Fruit fly (Drosophila melanogaster) whole organism, adult: Measurements from ENCODE around the gene Cyp28c1.

Source experiments
- CG11617 ChIP-seq: fragments of 200-800 bp; sonication (Bioruptor generic); optimal IDR thresholded peaks from 2 replicates; lab custom pipeline; 2017; ENCODE audit warnings: mild to moderate bottlenecking, missing biosample characterization, missing genetic modification reagents, missing genetic modification characterization
- CG12768 ChIP-seq: fragments of 200-800 bp; sonication (Bioruptor generic); optimal IDR thresholded peaks from 2 replicates; lab custom pipeline; 2017; ENCODE audit warnings: missing biosample characterization, missing genetic modification characterization, mild to moderate bottlenecking, moderate library complexity, missing genetic modification reagents
- CG14711 ChIP-seq: fragments of 200-800 bp; sonication (Bioruptor generic); optimal IDR thresholded peaks from 2 replicates; lab custom pipeline; 2018; ENCODE audit warnings: missing biosample characterization, mild to moderate bottlenecking, missing genetic modification characterization, moderate library complexity
- CG1620 ChIP-seq: fragments of 200-800 bp; sonication (Bioruptor generic); optimal IDR thresholded peaks from 2 replicates; lab custom pipeline; 2016; ENCODE audit warnings: missing biosample characterization, missing genetic modification characterization
- CG33017 ChIP-seq: fragments of 200-800 bp; sonication (Bioruptor generic); optimal IDR thresholded peaks from 2 replicates; lab custom pipeline; 2018; ENCODE audit warnings: missing biosample characterization, mild to moderate bottlenecking, missing genetic modification characterization, moderate library complexity
- CG5204 ChIP-seq: fragments of 200-800 bp; sonication (Bioruptor generic); optimal IDR thresholded peaks from 2 replicates; lab custom pipeline; 2016; ENCODE audit warnings: missing biosample characterization, missing genetic modification characterization
- CG7045 ChIP-seq: fragments of 200-800 bp; sonication (Bioruptor generic); optimal IDR thresholded peaks from 2 replicates; lab custom pipeline; 2017; ENCODE audit warnings: missing biosample characterization, mild to moderate bottlenecking, missing genetic modification characterization
- CG7101 ChIP-seq: fragments of 200-800 bp; sonication (Bioruptor generic); optimal IDR thresholded peaks from 2 replicates; lab custom pipeline; 2018; ENCODE audit warnings: missing biosample characterization, mild to moderate bottlenecking, missing genetic modification characterization, moderate library complexity
- Clk ChIP-seq: fragments of 200-800 bp; sonication (Bioruptor generic); optimal IDR thresholded peaks from 2 replicates; lab custom pipeline; 2017; ENCODE audit warnings: missing biosample characterization, missing genetic modification characterization
- Crg-1 ChIP-seq: fragments of 200-800 bp; sonication (Bioruptor generic); optimal IDR thresholded peaks from 2 replicates; lab custom pipeline; 2016; ENCODE audit warnings: missing biosample characterization, missing genetic modification characterization
- Hr96 ChIP-seq: fragments of 200-800 bp; sonication (Bioruptor generic); optimal IDR thresholded peaks from 2 replicates; lab custom pipeline; 2016; ENCODE audit warnings: missing biosample characterization, missing genetic modification characterization
- Mnt ChIP-seq: fragments of 200-800 bp; sonication (Bioruptor generic); optimal IDR thresholded peaks from 2 replicates; lab custom pipeline; 2016; ENCODE audit warnings: missing biosample characterization, mild to moderate bottlenecking, missing genetic modification characterization
- bab1 ChIP-seq: fragments of 200-800 bp; sonication (Bioruptor generic); optimal IDR thresholded peaks from 3 replicates; lab custom pipeline; 2019; ENCODE audit warnings: missing biosample characterization, mild to moderate bottlenecking, missing genetic modification characterization, moderate library complexity
- cic ChIP-seq: fragments of 200-800 bp; sonication (Bioruptor generic); optimal IDR thresholded peaks from 2 replicates; lab custom pipeline; 2017; ENCODE audit warnings: missing biosample characterization, mild to moderate bottlenecking, missing genetic modification characterization, moderate library complexity
- cnc ChIP-seq, 2 experiments: fragments of >200 bp; optimal IDR thresholded peaks; 2 replicates each; lab custom pipeline; 2017
- kay ChIP-seq: fragments of 200-800 bp; sonication (Bioruptor generic); peaks from one replicate; lab custom pipeline; 2016; ENCODE audit warnings: missing biosample characterization, missing genetic modification characterization, borderline replicate concordance
- ovo ChIP-seq: fragments of 200-800 bp; sonication (Bioruptor generic); optimal IDR thresholded peaks from 2 replicates; lab custom pipeline; 2016; ENCODE audit warnings: missing biosample characterization, missing genetic modification characterization
- pad ChIP-seq: fragments of 200-800 bp; sonication (Bioruptor generic); optimal IDR thresholded peaks from 3 replicates; lab custom pipeline; 2017; ENCODE audit warnings: missing biosample characterization, missing genetic modification characterization, mild to moderate bottlenecking, moderate library complexity, missing genetic modification reagents
- tj ChIP-seq: fragments of 200-800 bp; sonication (Bioruptor generic); optimal IDR thresholded peaks from 3 replicates; lab custom pipeline; 2017; ENCODE audit warnings: missing biosample characterization, mild to moderate bottlenecking, missing genetic modification characterization, moderate library complexity
- toe ChIP-seq: fragments of 200-800 bp; sonication (Bioruptor generic); optimal IDR thresholded peaks from 2 replicates; lab custom pipeline; 2016; ENCODE audit warnings: missing biosample characterization, missing genetic modification characterization

Gene Cyp28c1

DNA sequence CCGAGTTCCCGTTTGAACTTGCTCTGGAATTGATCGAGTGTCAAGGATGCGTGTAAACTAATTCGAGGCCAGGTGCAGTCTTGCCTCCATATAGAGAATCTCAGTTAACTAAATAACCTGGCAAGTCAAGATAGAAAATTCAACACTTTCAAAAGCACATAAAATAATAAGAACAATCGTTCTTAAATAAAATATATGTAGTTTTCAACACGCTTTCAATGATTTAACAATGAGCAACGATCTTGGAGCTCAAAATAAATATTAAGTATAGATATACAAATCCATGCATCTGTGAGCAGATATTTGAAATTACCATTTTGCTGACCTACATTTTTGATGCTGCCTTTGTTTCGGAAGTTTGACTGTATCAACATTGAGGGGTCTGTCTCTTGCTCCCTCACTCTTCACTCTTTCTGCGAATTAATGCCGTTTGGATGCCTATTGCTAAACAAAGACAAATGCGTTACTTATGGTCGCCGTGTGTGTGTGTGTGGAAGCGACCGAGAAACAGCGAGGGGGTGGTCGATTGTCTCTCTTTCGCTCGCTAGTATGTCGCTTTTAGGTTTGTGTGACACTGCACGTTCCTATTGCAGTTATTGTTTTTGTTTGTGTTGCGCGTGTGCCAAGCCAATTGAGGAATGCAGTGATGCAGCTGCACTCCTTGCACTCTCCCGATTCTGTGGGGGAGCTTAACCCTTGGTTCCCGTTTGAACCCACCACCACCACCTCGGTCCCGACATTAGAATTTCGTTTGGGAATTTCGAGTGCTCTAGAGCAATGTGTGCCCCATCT, 18.9 kb upstream of the Cyp28c1 start:
- TF ChIP-seq CG33017 (peak; percentile 78), Mnt (peak; percentile 70), CG1620 (peak; percentile 78), kay (GFP tag; lab: Kevin White, UChicago) (peak; percentile 83), toe (peak; percentile 80), CG14711 (peak; percentile 77), bab1 (peak; percentile 78), tj (GFP tag; lab: Kevin White, UChicago) (peak; percentile 80), CG5204 (GFP tag; lab: Kevin White, UChicago) (peak; percentile 77), pad (GFP tag; lab: Kevin White, UChicago) (peak; percentile 92), CG7045 (GFP tag; lab: Kevin White, UChicago) (peak; percentile 78), Hr96 (GFP tag; lab: Kevin White, UChicago) (peak; percentile 84), CG12768 (GFP tag; lab: Kevin White, UChicago) (peak; percentile 72), Clk (peak; percentile 64), Crg-1 (GFP tag; lab: Kevin White, UChicago) (peak; percentile 54), cnc (optimal IDR thresholded peaks at IDR 0.05; lab: Kevin White, UChicago) (no peak), ovo (peak; percentile 79), CG11617 (GFP tag; lab: Kevin White, UChicago) (peak; percentile 87), CG7101 (tag; lab: Kevin White, UChicago) (peak; percentile 91), cic (peak; percentile 67)

dm6 chrX:11821946-11822345, 17.5 kb upstream of the Cyp28c1 start:
- TF ChIP-seq CG7045 (GFP tag; lab: Kevin White, UChicago) (peak; percentile 1), CG14711 (peak; percentile 27), CG11617 (GFP tag; lab: Kevin White, UChicago) (peak; percentile 19), cic (peak; percentile 20), tj (GFP tag; lab: Kevin White, UChicago) (no peak), CG7101 (tag; lab: Kevin White, UChicago) (peak; percentile 65), CG12768 (GFP tag; lab: Kevin White, UChicago) (peak; percentile 61), bab1 (peak; percentile 32), CG33017 (no peak), Hr96 (GFP tag; lab: Kevin White, UChicago) (peak; percentile 28)

dm6 chrX:11823003-11823402, 16.4 kb upstream of the Cyp28c1 start:
- peak; percentile 38 for TF ChIP-seq cic
- TF ChIP-seq CG11617 (GFP tag; lab: Kevin White, UChicago), result peak; percentile 47
- TF ChIP-seq bab1, result peak; percentile 67
- peak; percentile 66 for TF ChIP-seq CG7101 (tag; lab: Kevin White, UChicago)
- TF ChIP-seq tj (GFP tag; lab: Kevin White, UChicago), result peak; percentile 28
- TF ChIP-seq toe, result no peak
- TF ChIP-seq CG12768 (GFP tag; lab: Kevin White, UChicago), result peak; percentile 54
- TF ChIP-seq Crg-1 (GFP tag; lab: Kevin White, UChicago), result no peak
- peak; percentile 4 for TF ChIP-seq CG1620
- TF ChIP-seq CG5204 (GFP tag; lab: Kevin White, UChicago), result no peak
- TF ChIP-seq CG14711, result peak; percentile 4
- peak; percentile 9 for TF ChIP-seq CG7045 (GFP tag; lab: Kevin White, UChicago)

dm6 chrX:11828336-11829007, 10.9 kb upstream of the Cyp28c1 start:
- TF ChIP-seq CG14711 (no peak), kay (GFP tag; lab: Kevin White, UChicago) (no peak), bab1 (no peak), CG12768 (GFP tag; lab: Kevin White, UChicago) (no peak), CG7045 (GFP tag; lab: Kevin White, UChicago) (no peak), Hr96 (GFP tag; lab: Kevin White, UChicago) (no peak), Clk (no peak), CG7101 (tag; lab: Kevin White, UChicago) (no peak), cic (no peak), cnc (optimal IDR thresholded peaks at IDR 0.05; lab: Kevin White, UChicago) (no peak), pad (GFP tag; lab: Kevin White, UChicago) (no peak), CG5204 (GFP tag; lab: Kevin White, UChicago) (no peak), CG1620 (no peak), Mnt (no peak), toe (no peak), ovo (no peak), tj (GFP tag; lab: Kevin White, UChicago) (no peak), CG11617 (GFP tag; lab: Kevin White, UChicago) (no peak), CG33017 (no peak)

- no peak for TF ChIP-seq CG5204 (GFP tag; lab: Kevin White, UChicago)
- no peak for TF ChIP-seq Hr96 (GFP tag; lab: Kevin White, UChicago)
- no peak for TF ChIP-seq bab1
- TF ChIP-seq CG11617 (GFP tag; lab: Kevin White, UChicago), result no peak
- TF ChIP-seq CG12768 (GFP tag; lab: Kevin White, UChicago), result no peak
- no peak for TF ChIP-seq CG14711
- TF ChIP-seq tj (GFP tag; lab: Kevin White, UChicago), result no peak
- no peak for TF ChIP-seq Clk
- no peak for TF ChIP-seq CG1620
- no peak for TF ChIP-seq Crg-1 (GFP tag; lab: Kevin White, UChicago)
- TF ChIP-seq CG7101 (tag; lab: Kevin White, UChicago), result no peak
- TF ChIP-seq kay (GFP tag; lab: Kevin White, UChicago), result no peak
- TF ChIP-seq CG33017, result no peak
- TF ChIP-seq Mnt, result no peak
- TF ChIP-seq ovo, result no peak
These were observed 1.5 kb upstream of the Cyp28c1 start, which contains the start of gene CG15741 for dm6 chrX:11837926-11838325. Gene CG15741 (minus strand): TSS chrX:11838026.
